Worm (Caenorhabditis elegans) whole organism, L4 larva: ENCODE results near the gene spt-5.

Source experiments
- egl-43 ChIP-seq: fragments of 200-800 bp; sonication (Bioruptor generic); IDR thresholded peaks from 2 replicates; pipeline ENCODE4 v1.3.6; 2022; ENCODE audit warnings: missing genetic modification reagents, missing genetic modification characterization, missing compliant biosample characterization
- nhr-6 ChIP-seq: fragments of 150-350 bp; optimal IDR thresholded peaks from 2 replicates; lab custom pipeline; 2014; ENCODE audit warnings: missing biosample characterization, missing genetic modification characterization
- pqm-1 ChIP-seq: sonication (generic microtip); optimal IDR thresholded peaks from 2 replicates; lab custom pipeline; 2017; ENCODE audit warnings: missing biosample characterization, missing genetic modification characterization
- saeg-2 ChIP-seq: fragments of 200-800 bp; sonication (Bioruptor generic); IDR thresholded peaks from 2 replicates; pipeline ENCODE4 v1.3.6; 2022; ENCODE audit warnings: missing genetic modification reagents, missing genetic modification characterization, missing compliant biosample characterization
- unc-62 ChIP-seq, 3 experiments: fragments of 150-350 bp in 1 of 3; sonication (generic microtip); optimal IDR thresholded peaks in 2 of 3; peaks in 1 of 3; 1 replicate in 1 of 3; 2 replicates in 2 of 3; lab custom pipeline; 2014 to 2017; ENCODE audit warnings: missing biosample characterization in 3 of 3, missing genetic modification characterization in 3 of 3, missing genetic modification reagents in 3 of 3, missing genotype in 1 of 3

ce11 chrIV:12089551-12089950, 38.3 kb downstream of the spt-5 start, which contains the start of gene F11A10.6:
- no peak for TF ChIP-seq egl-43
- no peak for TF ChIP-seq pqm-1 (tag; lab: Kevin White, UChicago)
- TF ChIP-seq unc-62 (GFP tag; optimal IDR thresholded peaks at IDR 0.05 in 1 of 2; lab: Kevin White, UChicago): peak in 1 of 2 experiments; percentile 38
- TF ChIP-seq unc-62 (tag; optimal IDR thresholded peaks at IDR 0.05; lab: Kevin White, UChicago): no peak
- no peak for TF ChIP-seq saeg-2 (GFP tag; lab: Robert Waterston, UW)
- no peak for TF ChIP-seq nhr-6 (tag; lab: Kevin White, UChicago)
